Fruit fly (Drosophila melanogaster) whole organism, embryonic: ENCODE measurements around the gene sif.

Experiments used
- CG10366 ChIP-seq: fragments of 200-800 bp; sonication (Bioruptor generic); IDR thresholded peaks from 2 replicates; pipeline ENCODE4 v1.3.6; 2022; ENCODE audit warnings: missing biosample characterization, missing genetic modification characterization
- CG4424 ChIP-seq: fragments of 200-800 bp; sonication (Bioruptor generic); optimal IDR thresholded peaks from 3 replicates; lab custom pipeline; 2016; ENCODE audit warnings: missing biosample characterization, missing genetic modification characterization
- CG9797 ChIP-seq: fragments of 200-800 bp; sonication (Bioruptor generic); optimal IDR thresholded peaks from 3 replicates; lab custom pipeline; 2018; ENCODE audit warnings: missing biosample characterization, mild to moderate bottlenecking, missing genetic modification characterization
- Gsc ChIP-seq: fragments of 200-800 bp; sonication (Bioruptor generic); IDR thresholded peaks from 2 replicates; pipeline ENCODE4 v1.3.6; 2022; ENCODE audit warnings: missing biosample characterization, missing genetic modification characterization
- dmrt99B ChIP-seq: fragments of 200-800 bp; sonication (Bioruptor generic); optimal IDR thresholded peaks from 2 replicates; lab custom pipeline; 2018; ENCODE audit warnings: missing biosample characterization, mild to moderate bottlenecking, missing genetic modification characterization, moderate library complexity
- klu ChIP-seq: fragments of 200-800 bp; sonication (Bioruptor generic); IDR thresholded peaks from 2 replicates; pipeline ENCODE4 v1.3.6; 2022; ENCODE audit warnings: missing biosample characterization, missing genetic modification characterization
- wor ChIP-seq: fragments of 200-800 bp; sonication (Bioruptor generic); IDR thresholded peaks from 2 replicates; pipeline ENCODE4 v1.3.6; 2022; ENCODE audit warnings: missing biosample characterization, missing genetic modification characterization

DNA sequence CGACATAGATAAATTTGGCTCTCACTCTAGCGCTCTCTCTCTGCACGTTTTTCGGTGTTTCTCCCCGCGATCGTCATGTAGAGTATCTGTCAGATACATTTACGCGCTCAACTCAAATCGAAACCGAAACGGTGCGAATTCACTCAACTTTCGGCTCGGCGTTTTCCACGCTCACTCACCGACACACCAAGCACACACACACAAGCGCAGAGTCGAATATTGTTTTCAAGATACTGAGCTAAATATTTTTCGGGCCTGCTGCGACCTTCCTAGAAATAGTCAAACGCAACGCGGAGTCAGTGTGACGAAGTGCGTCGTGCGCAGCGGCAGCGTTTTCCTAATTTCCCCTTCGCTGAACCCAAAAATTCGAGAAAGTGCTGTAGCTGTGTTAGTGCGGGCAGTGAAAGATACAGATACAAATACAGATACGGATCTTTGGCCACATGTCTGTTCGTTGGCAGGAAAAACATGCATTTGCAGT lies 3.3 kb upstream of the sif start, which contains the start of gene lin-28:
- TF ChIP-seq dmrt99B (tag; lab: Kevin White, UChicago) (no peak), wor (no peak), CG4424 (no peak), CG10366 (no peak), klu (no peak), Gsc (GFP tag; lab: Robert Waterston, UW) (no peak), CG9797 (GFP tag; lab: Kevin White, UChicago) (no peak)
